Worm (Caenorhabditis elegans): ENCODE results near the gene Y38H6A.3.
"Not testable (repeated sequence)": the region's sequence is repeated elsewhere in the genome, so short reads cannot be mapped to it uniquely, and the experiment has no call there.

Y38H6A.3 gene

ce11 chrV:20344889-20345288, at the start of gene Y38H6A.3:
Gene Y38H6A.3 (plus strand): TSS chrV:20345189.
- no peak for TF ChIP-seq nhr-25 (tag; optimal IDR thresholded peaks at IDR 0.05)
- no peak for TF ChIP-seq nhr-10 (tag; optimal IDR thresholded peaks at IDR 0.05)
- TF ChIP-seq F13H6.1 (tag; optimal IDR thresholded peaks at IDR 0.05), result no peak
- no peak for TF ChIP-seq nhr-77 (tag; optimal IDR thresholded peaks at IDR 0.05)
- TF ChIP-seq blmp-1 (tag; optimal IDR thresholded peaks at IDR 0.05; ENCODE audit: insufficient read depth), result no peak
- TF ChIP-seq nhr-11 (tag; optimal IDR thresholded peaks at IDR 0.05), result no peak
- TF ChIP-seq C34F6.9 (tag; optimal IDR thresholded peaks at IDR 0.05), result no peak

- no peak for TF ChIP-seq unc-62 (GFP tag; optimal IDR thresholded peaks at IDR 0.05)
- TF ChIP-seq fos-1 (tag; optimal IDR thresholded peaks at IDR 0.05), result no peak
- no peak for TF ChIP-seq blmp-1 (tag; optimal IDR thresholded peaks at IDR 0.05; ENCODE audit: insufficient read depth)
- no peak for TF ChIP-seq ama-1 (optimal IDR thresholded peaks at IDR 0.05)
- no peak for TF ChIP-seq nhr-77 (tag; optimal IDR thresholded peaks at IDR 0.05)
- TF ChIP-seq ceh-82 (tag; optimal IDR thresholded peaks at IDR 0.05), result no peak
- TF ChIP-seq nhr-10 (tag; optimal IDR thresholded peaks at IDR 0.05), result no peak
- TF ChIP-seq ztf-1 (GFP tag; conservative IDR thresholded peaks at IDR 0.05), result no peak
These were observed 47.3 kb upstream of the Y38H6A.3 start, which contains the start of gene ZC15.5 for ce11 chrV:20297650-20298049. Gene ZC15.5 (plus strand): TSS chrV:20297950.

- not testable (repeated sequence) for TF ChIP-seq R02D3.7, mab-5, zag-1 (tag; optimal IDR thresholded peaks at IDR 0.05)
These were observed 41.7 kb upstream of the Y38H6A.3 start, which contains the start of gene ZC15.3 for ce11 chrV:20303288-20303687. Gene ZC15.3 (plus strand): TSS chrV:20303588.

- TF ChIP-seq alr-1 (tag; optimal IDR thresholded peaks at IDR 0.05) (no peak), nhr-10 (tag; optimal IDR thresholded peaks at IDR 0.05) (no peak)
These were observed 39.2 kb upstream of the Y38H6A.3 start, which contains the start of gene ZC15.1 for ce11 chrV:20305803-20306202. Gene ZC15.1 (plus strand): TSS chrV:20306103.

- TF ChIP-seq mab-5 (tag; optimal IDR thresholded peaks at IDR 0.05), result no peak
- TF ChIP-seq egl-27 (tag; optimal IDR thresholded peaks at IDR 0.05), result no peak
- TF ChIP-seq crh-2 (tag; optimal IDR thresholded peaks at IDR 0.05), result no peak
- TF ChIP-seq unc-55 (GFP tag; optimal IDR thresholded peaks at IDR 0.05), result no peak
- TF ChIP-seq sma-3 (GFP tag; optimal IDR thresholded peaks at IDR 0.05), result no peak
- TF ChIP-seq nhr-25 (tag; optimal IDR thresholded peaks at IDR 0.05), result no peak
- no peak for TF ChIP-seq aly-2 (tag; optimal IDR thresholded peaks at IDR 0.05)
- TF ChIP-seq ceh-16 (tag; optimal IDR thresholded peaks at IDR 0.05), result no peak
- TF ChIP-seq ztf-1 (GFP tag; conservative IDR thresholded peaks at IDR 0.05), result no peak
- TF ChIP-seq ZK546.5 (tag; optimal IDR thresholded peaks at IDR 0.05), result no peak
- TF ChIP-seq mdl-1 (tag; optimal IDR thresholded peaks at IDR 0.05), result no peak
- no peak for TF ChIP-seq skn-1 (tag; optimal IDR thresholded peaks at IDR 0.05)
- TF ChIP-seq sma-9 (GFP tag; optimal IDR thresholded peaks at IDR 0.05), result no peak
- TF ChIP-seq sma-9 (tag; optimal IDR thresholded peaks at IDR 0.05), result no peak
- no peak for TF ChIP-seq peb-1 (tag; optimal IDR thresholded peaks at IDR 0.05)
- TF ChIP-seq nhr-12 (tag; optimal IDR thresholded peaks at IDR 0.05), result no peak
- no peak for TF ChIP-seq lin-13 (GFP tag; optimal IDR thresholded peaks at IDR 0.05)
- no peak for TF ChIP-seq unc-62 (GFP tag; optimal IDR thresholded peaks at IDR 0.05)
These were observed 34.4 kb upstream of the Y38H6A.3 start, which contains the start of gene ZC15.10 for ce11 chrV:20310575-20310974. Gene ZC15.10 (plus strand): TSS chrV:20310736.

- no peak for TF ChIP-seq nhr-23 (tag; optimal IDR thresholded peaks at IDR 0.05)
- no peak for TF ChIP-seq alr-1 (tag; optimal IDR thresholded peaks at IDR 0.05)
- no peak for TF ChIP-seq snpc-4 (tag; optimal IDR thresholded peaks at IDR 0.05)
These were observed 33.5 kb upstream of the Y38H6A.3 start, which contains the start of gene clec-262 for ce11 chrV:20311519-20311918. Gene clec-262 (plus strand): TSS chrV:20311819.

- TF ChIP-seq ceh-82 (tag; optimal IDR thresholded peaks at IDR 0.05) (no peak), nhr-23 (tag; optimal IDR thresholded peaks at IDR 0.05) (no peak), blmp-1 (tag; optimal IDR thresholded peaks at IDR 0.05; ENCODE audit: insufficient read depth) (no peak), ceh-16 (tag; optimal IDR thresholded peaks at IDR 0.05) (no peak), unc-62 (GFP tag; optimal IDR thresholded peaks at IDR 0.05) (no peak), ama-1 (optimal IDR thresholded peaks at IDR 0.05) (no peak), C34F6.9 (tag; optimal IDR thresholded peaks at IDR 0.05) (no peak), elt-3 (tag; optimal IDR thresholded peaks at IDR 0.05) (no peak), skn-1 (tag; optimal IDR thresholded peaks at IDR 0.05) (no peak), nhr-6 (tag; optimal IDR thresholded peaks at IDR 0.05) (no peak), mbf-1 (tag; optimal IDR thresholded peaks at IDR 0.05) (no peak), sma-3 (GFP tag; optimal IDR thresholded peaks at IDR 0.05) (no peak), nhr-10 (tag; optimal IDR thresholded peaks at IDR 0.05) (no peak), dmd-4 (tag; optimal IDR thresholded peaks at IDR 0.05) (no peak), crh-2 (tag; optimal IDR thresholded peaks at IDR 0.05) (no peak), fos-1 (tag; optimal IDR thresholded peaks at IDR 0.05) (no peak), ztf-4 (tag; optimal IDR thresholded peaks at IDR 0.05) (no peak)
These were observed 27.5 kb upstream of the Y38H6A.3 start, which contains the start of gene Y113G7C.1 for ce11 chrV:20317442-20317841. Gene Y113G7C.1 (plus strand): TSS chrV:20317742.
